Worm (Caenorhabditis elegans): Measurements from ENCODE around the gene Y51A2B.8.
"Not testable (repeated sequence)": the region's sequence is repeated elsewhere in the genome, so short reads cannot be mapped to it uniquely, and the experiment has no call there.

The Y51A2B.8 gene

DNA sequence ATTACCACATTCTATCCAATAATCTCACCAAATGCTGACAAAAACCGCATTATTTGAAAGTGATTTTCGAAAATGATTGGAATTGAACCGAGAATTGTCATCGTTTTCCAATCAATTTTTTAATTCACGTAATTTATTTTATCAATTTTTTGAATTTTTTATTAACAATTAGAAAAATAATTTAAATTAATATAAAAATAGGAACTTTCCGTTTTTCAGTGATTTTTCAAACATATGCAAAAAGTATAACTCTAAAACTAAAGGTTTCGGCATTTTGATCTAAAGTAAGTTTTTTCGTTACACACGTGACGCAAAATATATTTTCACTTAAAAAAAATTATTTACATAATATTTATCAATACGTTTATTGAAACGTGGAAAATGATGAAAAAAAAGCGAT, 15.3 kb downstream of the Y51A2B.8 start, which contains the start of gene Y51A2B.6:
Gene Y51A2B.6, minus strand, starts transcription at position 101 of the 400 bp plus-strand sequence.
- TF ChIP-seq ztf-29 (GFP tag; IDR thresholded peaks at IDR 0.05), result no peak
- no peak for TF ChIP-seq med-1 (GFP tag; optimal IDR thresholded peaks at IDR 0.05; ENCODE audit: insufficient read depth)

DNA sequence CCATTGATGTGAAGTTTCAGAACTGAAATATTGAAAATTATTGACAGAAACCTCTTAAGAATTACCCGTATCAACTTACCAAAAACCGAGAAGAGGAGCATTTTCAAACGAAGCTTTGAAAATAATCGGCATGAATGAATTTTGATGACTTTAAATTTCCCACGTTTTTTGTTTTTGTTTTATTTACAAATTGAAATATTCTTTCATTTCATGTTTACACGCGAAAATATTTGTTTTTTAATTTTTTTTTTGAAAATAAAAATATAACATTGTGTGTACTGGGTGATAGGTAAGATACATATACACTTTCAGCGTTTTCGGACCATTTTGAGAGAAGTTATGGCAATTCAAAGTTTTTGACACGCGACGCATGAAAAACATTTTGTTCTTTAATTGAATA, 16.7 kb downstream of the Y51A2B.8 start, which contains the start of gene Y51A2B.9:
Gene Y51A2B.9, minus strand, starts transcription at position 101 of the 400 bp plus-strand sequence.
- no peak for TF ChIP-seq ztf-23 (GFP tag; IDR thresholded peaks at IDR 0.05)
- TF ChIP-seq med-1 (GFP tag; optimal IDR thresholded peaks at IDR 0.05; ENCODE audit: insufficient read depth), result no peak
- no peak for TF ChIP-seq ztf-29 (GFP tag; IDR thresholded peaks at IDR 0.05)
- no peak for TF ChIP-seq flt-1 (GFP tag; IDR thresholded peaks at IDR 0.05)
- TF ChIP-seq klf-2 (GFP tag; conservative IDR thresholded peaks at IDR 0.05), result no peak
- TF ChIP-seq tab-1 (GFP tag; IDR thresholded peaks at IDR 0.05), result no peak
- TF ChIP-seq ref-1 (GFP tag; conservative IDR thresholded peaks at IDR 0.05), result no peak
- no peak for TF ChIP-seq T22C8.4 (GFP tag; IDR thresholded peaks at IDR 0.05)
- TF ChIP-seq cog-1 (tag; optimal IDR thresholded peaks at IDR 0.05), result no peak

DNA sequence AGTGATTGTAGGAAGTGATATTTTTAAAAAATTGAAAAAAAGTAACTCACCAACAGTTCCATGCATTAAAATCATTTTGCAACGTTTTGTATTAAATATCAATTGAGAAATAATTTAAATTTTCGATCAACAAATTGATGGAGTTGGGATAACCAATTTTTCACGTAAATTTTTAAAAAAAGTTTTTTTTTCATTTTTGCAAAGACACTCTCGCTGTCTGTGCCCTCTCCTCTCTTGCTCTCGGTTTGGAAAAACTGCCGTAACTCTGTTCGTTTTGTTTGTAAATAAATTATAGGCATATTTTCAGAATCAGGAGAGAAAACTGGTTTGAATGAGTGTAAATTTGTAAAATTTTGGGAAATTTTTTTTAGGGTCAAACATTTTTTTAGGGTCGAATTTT, 18.9 kb downstream of the Y51A2B.8 start, which contains the start of gene Y51A2B.16:
Gene Y51A2B.16, minus strand, starts transcription at position 101 of the 400 bp plus-strand sequence.
- TF ChIP-seq cog-1 (tag; optimal IDR thresholded peaks at IDR 0.05), result no peak
- no peak for TF ChIP-seq med-1 (GFP tag; optimal IDR thresholded peaks at IDR 0.05; ENCODE audit: insufficient read depth)
- TF ChIP-seq ztf-29 (GFP tag; IDR thresholded peaks at IDR 0.05), result no peak
- TF ChIP-seq klf-2 (GFP tag; conservative IDR thresholded peaks at IDR 0.05), result no peak
- no peak for TF ChIP-seq tab-1 (GFP tag; IDR thresholded peaks at IDR 0.05)
- no peak for TF ChIP-seq T22C8.4 (GFP tag; IDR thresholded peaks at IDR 0.05)
- TF ChIP-seq ref-1 (GFP tag; conservative IDR thresholded peaks at IDR 0.05), result no peak
- no peak for TF ChIP-seq flt-1 (GFP tag; IDR thresholded peaks at IDR 0.05)
- TF ChIP-seq ztf-23 (GFP tag; IDR thresholded peaks at IDR 0.05), result no peak

DNA sequence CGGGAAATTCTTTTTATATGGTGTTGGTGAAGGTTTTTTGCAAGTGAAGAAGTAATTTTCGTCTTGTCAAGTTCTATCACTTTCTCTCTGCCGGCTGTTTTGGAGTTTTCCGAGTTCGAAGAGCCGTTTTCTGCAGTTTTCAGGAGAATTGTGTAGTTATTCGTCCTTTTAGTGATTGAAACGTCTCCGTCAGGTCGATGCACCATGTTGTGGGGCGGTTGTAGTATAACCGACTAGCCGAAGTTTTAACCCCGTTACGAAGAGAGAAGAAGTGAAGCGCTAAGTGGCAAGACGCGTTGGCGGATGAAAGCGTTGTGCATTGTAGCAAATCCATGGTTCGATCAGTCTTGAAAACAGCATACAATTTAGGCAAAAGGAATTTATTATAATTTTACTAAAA, 23.8 kb downstream of the Y51A2B.8 start:
- TF ChIP-seq ztf-23 (GFP tag; IDR thresholded peaks at IDR 0.05) (no peak), med-1 (GFP tag; optimal IDR thresholded peaks at IDR 0.05; ENCODE audit: insufficient read depth) (no peak), ref-1 (GFP tag; conservative IDR thresholded peaks at IDR 0.05) (no peak)

DNA sequence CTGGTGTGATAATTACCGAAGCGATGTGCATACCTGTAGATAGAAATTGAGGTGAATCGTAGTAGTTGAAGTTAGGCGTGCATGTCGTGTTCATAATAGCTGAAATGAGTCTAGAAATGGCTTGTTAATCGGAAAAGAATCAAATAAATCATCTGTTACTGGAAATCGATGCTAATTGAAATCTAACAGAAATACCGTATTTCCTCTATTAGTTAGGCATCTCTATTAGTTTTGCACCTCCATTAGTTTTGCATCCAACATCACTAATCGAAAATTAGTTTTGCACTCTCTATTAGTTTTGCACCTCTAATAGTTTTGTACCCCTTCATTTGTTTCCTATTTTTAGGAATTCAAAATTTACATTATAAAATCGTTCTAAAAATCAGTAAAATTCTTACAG, 25.8 kb downstream of the Y51A2B.8 start, which contains the start of gene srh-209:
Gene srh-209, minus strand, starts transcription at position 101 of the 400 bp plus-strand sequence.
- TF ChIP-seq flt-1 (GFP tag; IDR thresholded peaks at IDR 0.05); cog-1 (tag; optimal IDR thresholded peaks at IDR 0.05); ref-1 (GFP tag; conservative IDR thresholded peaks at IDR 0.05): not testable (repeated sequence)

DNA sequence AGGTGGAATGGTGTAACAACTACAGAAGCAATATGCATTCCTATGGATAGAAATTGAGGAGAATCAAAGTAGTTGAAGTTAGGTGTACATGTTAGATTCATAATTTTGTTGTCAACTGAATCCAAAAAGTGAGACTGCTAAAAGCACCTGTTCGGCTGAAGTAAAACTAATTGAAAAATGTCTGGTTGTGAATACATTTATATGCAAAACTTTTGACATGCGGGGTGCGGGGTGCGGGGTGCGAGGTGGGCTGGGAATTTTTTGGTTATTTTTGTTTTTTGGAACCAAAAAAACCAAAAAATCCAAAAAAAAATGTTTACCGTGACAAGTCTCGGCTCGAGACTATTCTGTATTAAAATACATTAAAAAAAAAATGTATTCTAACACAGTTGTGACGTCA, 31.2 kb downstream of the Y51A2B.8 start, which contains the start of gene srh-207:
Gene srh-207, minus strand, starts transcription at position 101 of the 400 bp plus-strand sequence.
- TF ChIP-seq flt-1 (GFP tag; IDR thresholded peaks at IDR 0.05), result no peak

DNA sequence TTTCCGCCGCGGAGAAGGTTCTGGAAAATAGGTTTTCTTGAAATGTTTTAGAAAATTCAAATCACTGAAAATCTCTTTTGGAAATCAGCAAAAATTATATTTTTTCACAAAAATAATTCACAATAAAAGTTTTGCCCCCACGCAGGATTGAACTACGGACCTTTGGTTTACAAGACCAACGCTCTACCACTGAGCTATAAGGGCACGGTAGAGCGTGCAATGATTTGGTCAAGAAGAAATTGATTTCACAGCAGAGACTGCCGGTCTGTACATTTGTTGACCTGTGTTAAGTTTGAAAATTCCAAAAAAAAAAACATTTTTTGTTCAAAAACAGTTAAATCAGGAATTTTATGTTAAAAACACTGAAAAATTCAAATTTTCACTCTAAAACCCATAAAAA, 33.4 kb downstream of the Y51A2B.8 start:
- no peak for TF ChIP-seq med-1 (GFP tag; optimal IDR thresholded peaks at IDR 0.05; ENCODE audit: insufficient read depth)
- TF ChIP-seq tab-1 (GFP tag; IDR thresholded peaks at IDR 0.05), result no peak
- TF ChIP-seq klf-2 (GFP tag; conservative IDR thresholded peaks at IDR 0.05), result no peak
- TF ChIP-seq ztf-23 (GFP tag; IDR thresholded peaks at IDR 0.05), result no peak
- no peak for TF ChIP-seq ztf-29 (GFP tag; IDR thresholded peaks at IDR 0.05)
- no peak for TF ChIP-seq cog-1 (tag; optimal IDR thresholded peaks at IDR 0.05)
- no peak for TF ChIP-seq flt-1 (GFP tag; IDR thresholded peaks at IDR 0.05)
- TF ChIP-seq T22C8.4 (GFP tag; IDR thresholded peaks at IDR 0.05), result no peak
- no peak for TF ChIP-seq ref-1 (GFP tag; conservative IDR thresholded peaks at IDR 0.05)

DNA sequence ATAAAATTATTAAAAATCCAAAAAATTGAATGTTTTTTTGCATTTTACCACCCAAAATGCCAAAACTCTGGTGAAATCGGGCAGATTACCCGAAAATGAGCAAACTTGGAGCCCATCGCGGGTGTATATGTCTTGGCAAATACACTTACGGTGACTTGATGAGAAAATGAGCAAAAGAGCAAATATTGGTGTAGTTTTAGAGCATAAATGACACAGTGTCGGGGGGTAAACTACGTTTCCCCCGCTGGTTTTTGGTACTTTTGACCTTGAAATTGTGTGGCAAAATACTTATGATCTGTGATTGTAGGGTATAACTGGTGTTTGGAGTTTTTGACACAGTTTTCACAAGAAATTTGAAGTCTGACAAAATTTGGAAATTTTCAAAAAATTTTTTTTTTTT, 34.0 kb downstream of the Y51A2B.8 start, which contains the start of gene ZK262.2:
Gene ZK262.2, minus strand, starts transcription at position 101 of the 400 bp plus-strand sequence.
- TF ChIP-seq tab-1 (GFP tag; IDR thresholded peaks at IDR 0.05) (no peak), ref-1 (GFP tag; conservative IDR thresholded peaks at IDR 0.05) (no peak), T22C8.4 (GFP tag; IDR thresholded peaks at IDR 0.05) (no peak), cog-1 (tag; optimal IDR thresholded peaks at IDR 0.05) (no peak)

DNA sequence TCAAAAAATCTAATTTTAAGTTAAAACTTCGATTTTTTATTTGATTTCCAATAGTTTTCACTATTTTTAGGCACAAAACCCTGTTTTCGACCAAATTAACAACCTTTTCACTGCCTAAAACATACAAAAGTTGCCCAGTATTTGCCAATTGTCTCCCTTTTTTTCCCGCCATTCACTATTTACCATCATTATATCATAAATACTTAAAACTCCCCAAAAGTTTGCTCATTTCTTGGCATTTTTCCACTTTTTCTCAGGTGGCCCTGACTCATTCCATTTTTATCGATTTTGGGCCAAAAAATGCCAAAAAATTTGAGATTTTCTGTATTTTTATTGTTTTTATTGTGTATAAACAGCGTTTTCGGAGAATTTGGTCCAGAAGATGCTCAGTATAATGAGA, 35.1 kb downstream of the Y51A2B.8 start, which contains the start of gene txt-8:
Gene txt-8, plus strand, starts transcription at position 301 of the 400 bp plus-strand sequence.
- no peak for TF ChIP-seq ref-1 (GFP tag; conservative IDR thresholded peaks at IDR 0.05)
- TF ChIP-seq klf-2 (GFP tag; conservative IDR thresholded peaks at IDR 0.05), result no peak
- TF ChIP-seq cog-1 (tag; optimal IDR thresholded peaks at IDR 0.05), result no peak
- no peak for TF ChIP-seq flt-1 (GFP tag; IDR thresholded peaks at IDR 0.05)
- TF ChIP-seq T22C8.4 (GFP tag; IDR thresholded peaks at IDR 0.05), result no peak
- no peak for TF ChIP-seq med-1 (GFP tag; optimal IDR thresholded peaks at IDR 0.05; ENCODE audit: insufficient read depth)
- TF ChIP-seq tab-1 (GFP tag; IDR thresholded peaks at IDR 0.05), result no peak
- TF ChIP-seq ztf-29 (GFP tag; IDR thresholded peaks at IDR 0.05), result no peak
- TF ChIP-seq ztf-23 (GFP tag; IDR thresholded peaks at IDR 0.05), result no peak

DNA sequence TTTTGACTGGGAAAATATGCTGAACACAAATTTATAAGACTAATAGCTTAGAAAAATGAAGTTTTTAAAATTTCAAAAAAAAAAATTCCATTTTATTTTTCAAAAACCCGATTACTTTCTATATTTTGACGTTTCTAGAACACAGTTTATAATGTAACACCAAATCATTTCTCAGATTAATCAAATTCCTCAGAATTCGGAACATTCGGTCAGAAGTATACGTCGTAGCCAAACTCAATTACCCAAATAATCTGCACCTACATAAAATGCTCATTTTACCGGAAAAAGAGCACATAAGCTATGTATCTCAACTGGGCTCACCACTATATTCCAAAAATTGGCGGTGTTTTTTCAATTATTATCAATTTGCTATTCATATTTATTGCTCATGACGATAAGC, 41.9 kb downstream of the Y51A2B.8 start, which contains the start of gene srj-26:
Gene srj-26, plus strand, starts transcription at position 301 of the 400 bp plus-strand sequence.
- TF ChIP-seq ref-1 (GFP tag; conservative IDR thresholded peaks at IDR 0.05) (no peak), klf-2 (GFP tag; conservative IDR thresholded peaks at IDR 0.05) (no peak), med-1 (GFP tag; optimal IDR thresholded peaks at IDR 0.05; ENCODE audit: insufficient read depth) (no peak), tab-1 (GFP tag; IDR thresholded peaks at IDR 0.05) (no peak), ztf-29 (GFP tag; IDR thresholded peaks at IDR 0.05) (no peak), ztf-23 (GFP tag; IDR thresholded peaks at IDR 0.05) (no peak), cog-1 (tag; optimal IDR thresholded peaks at IDR 0.05) (no peak), flt-1 (GFP tag; IDR thresholded peaks at IDR 0.05) (no peak), T22C8.4 (GFP tag; IDR thresholded peaks at IDR 0.05) (no peak)

DNA sequence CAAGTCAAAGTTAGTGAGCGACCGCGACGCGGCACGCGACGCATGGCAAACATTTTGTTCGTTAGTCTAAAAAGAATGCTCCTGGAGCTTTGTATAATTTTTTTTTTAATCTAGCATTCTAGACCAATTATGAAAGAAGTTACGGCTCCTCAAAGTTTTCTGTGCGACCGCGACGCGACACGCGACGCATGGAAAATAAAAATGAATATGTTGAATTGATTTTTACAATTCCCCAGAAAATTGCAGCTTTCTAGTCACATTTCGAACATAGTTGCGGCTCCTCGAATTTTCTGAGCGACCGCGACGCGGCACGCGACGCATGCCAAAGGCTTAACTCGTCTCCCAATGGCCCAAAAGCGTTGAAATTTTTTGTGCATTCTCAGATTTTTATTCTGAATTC, 45.6 kb downstream of the Y51A2B.8 start, which contains the start of gene ZK262.4:
Gene ZK262.4, minus strand, starts transcription at position 101 of the 400 bp plus-strand sequence.
- TF ChIP-seq ztf-23 (GFP tag; IDR thresholded peaks at IDR 0.05) (no peak), ref-1 (GFP tag; conservative IDR thresholded peaks at IDR 0.05) (no peak), klf-2 (GFP tag; conservative IDR thresholded peaks at IDR 0.05) (no peak), med-1 (GFP tag; optimal IDR thresholded peaks at IDR 0.05; ENCODE audit: insufficient read depth) (no peak), ztf-29 (GFP tag; IDR thresholded peaks at IDR 0.05) (no peak), T22C8.4 (GFP tag; IDR thresholded peaks at IDR 0.05) (no peak), tab-1 (GFP tag; IDR thresholded peaks at IDR 0.05) (no peak), flt-1 (GFP tag; IDR thresholded peaks at IDR 0.05) (no peak), cog-1 (tag; optimal IDR thresholded peaks at IDR 0.05) (no peak)

Measured in whole organism, midembryonic.